Worm (Caenorhabditis elegans): ENCODE measurements around the gene F43C1.5.

The F43C1.5 gene

DNA sequence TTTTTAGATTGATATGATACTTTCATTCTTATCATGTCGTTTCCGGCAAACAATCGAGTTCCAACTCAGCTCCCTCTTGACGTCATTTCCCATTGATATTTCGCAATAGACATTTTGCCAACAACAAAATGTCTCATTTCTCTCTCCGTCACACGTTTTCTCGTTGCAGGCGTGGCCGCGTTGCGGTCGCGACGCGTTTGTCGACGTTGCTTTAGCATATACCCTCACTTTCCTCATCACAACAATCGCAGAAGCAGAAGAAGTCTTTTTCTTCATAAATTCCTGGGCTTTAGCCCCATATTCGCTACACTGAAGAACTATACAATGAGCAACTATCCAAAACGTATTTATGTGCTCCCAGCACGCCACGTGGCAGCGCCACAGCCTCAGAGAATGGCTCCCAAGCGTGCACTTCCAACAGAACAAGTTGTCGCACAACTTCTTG lies 35.3 kb upstream of the F43C1.5 start, which contains the start of gene xbp-1:
Gene xbp-1 (plus strand): TSS at position 151 of the 445 bp plus-strand sequence.
- TF ChIP-seq ceh-83 (GFP tag; optimal IDR thresholded peaks at IDR 0.05), result no peak
- TF ChIP-seq flh-1 (GFP tag; optimal IDR thresholded peaks at IDR 0.05), result no peak
- no peak for TF ChIP-seq ceh-43 (GFP tag; optimal IDR thresholded peaks at IDR 0.05)
- TF ChIP-seq pha-4 (tag; optimal IDR thresholded peaks at IDR 0.05), result peak; percentile 81
- TF ChIP-seq nhr-2 (tag; optimal IDR thresholded peaks at IDR 0.05), result no peak
- no peak for TF ChIP-seq cnd-1 (tag; optimal IDR thresholded peaks at IDR 0.05)
- TF ChIP-seq bed-3 (GFP tag; optimal IDR thresholded peaks at IDR 0.05), result no peak
- TF ChIP-seq elt-3 (tag; optimal IDR thresholded peaks at IDR 0.05), result peak; percentile 20
- TF ChIP-seq unc-62 (GFP tag; optimal IDR thresholded peaks at IDR 0.05), result peak; percentile 75
- peak; percentile 72 for TF ChIP-seq sptf-1 (tag; optimal IDR thresholded peaks at IDR 0.05)
- TF ChIP-seq lin-13 (tag; optimal IDR thresholded peaks at IDR 0.05), result peak; percentile 29
- TF ChIP-seq hlh-1 (tag; optimal IDR thresholded peaks at IDR 0.05), result peak; percentile 41
- no peak for TF ChIP-seq elt-1 (tag; optimal IDR thresholded peaks at IDR 0.05; ENCODE audit: borderline replicate concordance, insufficient read depth)
- TF ChIP-seq ham-2 (GFP tag; optimal IDR thresholded peaks at IDR 0.05), result peak; percentile 79
- no peak for TF ChIP-seq nhr-12 (tag; optimal IDR thresholded peaks at IDR 0.05)
- no peak for TF ChIP-seq M03D4.4 (tag; optimal IDR thresholded peaks at IDR 0.05)
- no peak for TF ChIP-seq nhr-76 (tag; optimal IDR thresholded peaks at IDR 0.05)
- TF ChIP-seq ces-1 (GFP tag; optimal IDR thresholded peaks at IDR 0.05), result peak; percentile 80
- peak; percentile 39 for TF ChIP-seq drap-1 (GFP tag; optimal IDR thresholded peaks at IDR 0.05)
- peak; percentile 8 for TF ChIP-seq mab-5 (tag; optimal IDR thresholded peaks at IDR 0.05)
- no peak for TF ChIP-seq snpc-4 (tag; optimal IDR thresholded peaks at IDR 0.05)
- TF ChIP-seq mep-1 (tag; optimal IDR thresholded peaks at IDR 0.05), result peak; percentile 87
- peak; percentile 10 for TF ChIP-seq zip-8 (tag; optimal IDR thresholded peaks at IDR 0.05)
- peak; percentile 59 for TF ChIP-seq ceh-39 (tag; optimal IDR thresholded peaks at IDR 0.05)
- TF ChIP-seq tbx-8 (GFP tag; optimal IDR thresholded peaks at IDR 0.05), result no peak
- no peak for TF ChIP-seq lin-32 (GFP tag; optimal IDR thresholded peaks at IDR 0.05)
- TF ChIP-seq unc-39 (tag; optimal IDR thresholded peaks at IDR 0.05), result no peak
- peak; percentile 73 for TF ChIP-seq nhr-237 (tag; optimal IDR thresholded peaks at IDR 0.05)
- no peak for TF ChIP-seq mls-2 (tag; optimal IDR thresholded peaks at IDR 0.05)
- peak; percentile 17 for TF ChIP-seq ztf-11 (tag; optimal IDR thresholded peaks at IDR 0.05)
- peak; percentile 22 for TF ChIP-seq unc-120 (tag; optimal IDR thresholded peaks at IDR 0.05; ENCODE audit: poor library complexity, severe bottlenecking)
- TF ChIP-seq lsy-2 (tag; optimal IDR thresholded peaks at IDR 0.05), result peak; percentile 77
- TF ChIP-seq nhr-28 (tag; optimal IDR thresholded peaks at IDR 0.05), result no peak
- TF ChIP-seq blmp-1 (tag; optimal IDR thresholded peaks at IDR 0.05), result no peak
- TF ChIP-seq sem-2 (GFP tag; optimal IDR thresholded peaks at IDR 0.05), result no peak

DNA sequence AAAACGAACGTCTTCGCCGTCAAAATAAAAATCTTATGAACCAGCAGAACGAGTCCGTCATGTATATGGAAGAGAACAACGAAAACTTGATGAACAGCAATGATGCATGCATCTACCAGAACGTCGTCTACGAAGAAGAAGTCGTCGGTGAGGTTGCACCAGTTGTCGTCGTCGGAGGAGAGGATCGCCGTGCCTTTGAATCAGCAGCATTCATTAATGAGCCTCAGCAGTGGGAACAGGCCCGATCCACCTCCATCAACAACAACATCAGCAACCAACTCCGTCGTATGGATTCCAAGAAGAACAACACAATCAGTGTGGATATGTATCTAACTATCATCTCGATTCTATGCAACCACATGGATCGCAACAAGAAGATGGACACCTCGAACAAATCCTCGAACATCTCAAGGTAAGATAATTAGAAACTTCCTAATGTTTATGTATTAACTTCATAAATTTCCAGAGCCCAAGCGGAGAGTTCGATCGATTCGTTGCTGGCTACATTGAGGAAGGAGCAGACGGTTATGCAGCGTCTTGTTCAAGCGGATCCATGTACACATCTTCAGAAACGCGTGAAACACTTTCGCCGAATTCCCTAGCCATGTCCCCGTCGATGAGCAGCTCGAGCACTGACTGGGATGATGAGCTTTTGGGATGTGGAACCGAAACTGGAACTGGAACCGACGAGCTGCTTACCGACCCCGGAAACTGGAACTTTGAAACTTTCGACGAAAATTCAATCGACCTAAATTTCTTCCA lies 34.4 kb upstream of the F43C1.5 start:
- TF ChIP-seq ceh-39 (tag; optimal IDR thresholded peaks at IDR 0.05), result no peak
- TF ChIP-seq tbx-8 (GFP tag; optimal IDR thresholded peaks at IDR 0.05), result no peak
- no peak for TF ChIP-seq bed-3 (GFP tag; optimal IDR thresholded peaks at IDR 0.05)
- TF ChIP-seq ztf-11 (tag; optimal IDR thresholded peaks at IDR 0.05), result no peak
- no peak for TF ChIP-seq sptf-1 (tag; optimal IDR thresholded peaks at IDR 0.05)
- TF ChIP-seq nhr-12 (tag; optimal IDR thresholded peaks at IDR 0.05), result no peak
- no peak for TF ChIP-seq elt-1 (tag; optimal IDR thresholded peaks at IDR 0.05; ENCODE audit: borderline replicate concordance, insufficient read depth)
- no peak for TF ChIP-seq ceh-43 (GFP tag; optimal IDR thresholded peaks at IDR 0.05)
- no peak for TF ChIP-seq M03D4.4 (tag; optimal IDR thresholded peaks at IDR 0.05)
- TF ChIP-seq zip-8 (tag; optimal IDR thresholded peaks at IDR 0.05), result no peak
- no peak for TF ChIP-seq hlh-1 (tag; optimal IDR thresholded peaks at IDR 0.05)
- no peak for TF ChIP-seq mab-5 (tag; optimal IDR thresholded peaks at IDR 0.05)
- TF ChIP-seq flh-1 (GFP tag; optimal IDR thresholded peaks at IDR 0.05), result no peak

ce11 chrIII:4195306-4196008 lies 33.5 kb upstream of the F43C1.5 start:
- TF ChIP-seq mab-5 (tag; optimal IDR thresholded peaks at IDR 0.05) (peak; percentile 20), elt-3 (tag; optimal IDR thresholded peaks at IDR 0.05) (no peak), hlh-1 (tag; optimal IDR thresholded peaks at IDR 0.05) (no peak), zip-8 (tag; optimal IDR thresholded peaks at IDR 0.05) (no peak), M03D4.4 (tag; optimal IDR thresholded peaks at IDR 0.05) (no peak), unc-39 (tag; optimal IDR thresholded peaks at IDR 0.05) (no peak), ceh-39 (tag; optimal IDR thresholded peaks at IDR 0.05) (no peak), nhr-28 (tag; optimal IDR thresholded peaks at IDR 0.05) (no peak), snpc-4 (tag; optimal IDR thresholded peaks at IDR 0.05) (no peak), cnd-1 (tag; optimal IDR thresholded peaks at IDR 0.05) (peak; percentile 3), lin-13 (tag; optimal IDR thresholded peaks at IDR 0.05) (no peak), nhr-237 (tag; optimal IDR thresholded peaks at IDR 0.05) (no peak), lin-32 (GFP tag; optimal IDR thresholded peaks at IDR 0.05) (peak; percentile 50), blmp-1 (tag; optimal IDR thresholded peaks at IDR 0.05) (no peak), sptf-1 (tag; optimal IDR thresholded peaks at IDR 0.05) (no peak), tbx-8 (GFP tag; optimal IDR thresholded peaks at IDR 0.05) (no peak), mep-1 (tag; optimal IDR thresholded peaks at IDR 0.05) (no peak), ces-1 (GFP tag; optimal IDR thresholded peaks at IDR 0.05) (peak; percentile 35), lsy-2 (tag; optimal IDR thresholded peaks at IDR 0.05) (no peak), unc-62 (GFP tag; optimal IDR thresholded peaks at IDR 0.05) (no peak), drap-1 (GFP tag; optimal IDR thresholded peaks at IDR 0.05) (no peak)

Measured in whole organism, mixed stage, embryonic.